Fruit fly (Drosophila melanogaster) whole organism, embryonic: ENCODE results near the gene RpS29.
A peak's percentile ranks its signal among the peaks of the same experiment; 100 is the strongest.

Experiments
- CG10274 ChIP-seq: fragments of 200-800 bp; sonication (Bioruptor generic); optimal IDR thresholded peaks from 3 replicates; lab custom pipeline; 2017; ENCODE audit warnings: missing biosample characterization, mild to moderate bottlenecking, missing genetic modification characterization
- CG11560 ChIP-seq: fragments of 200-800 bp; sonication (Bioruptor generic); IDR thresholded peaks from 3 replicates; pipeline ENCODE4 v1.3.6; 2022; ENCODE audit warnings: missing biosample characterization, missing genetic modification characterization
- CG12744 ChIP-seq: fragments of 200-800 bp; sonication (Bioruptor generic); optimal IDR thresholded peaks from 2 replicates; lab custom pipeline; 2016; ENCODE audit warnings: missing biosample characterization, missing genetic modification characterization
- CG12942 ChIP-seq: fragments of 200-800 bp; sonication (Bioruptor generic); optimal IDR thresholded peaks from 3 replicates; lab custom pipeline; 2016; ENCODE audit warnings: missing biosample characterization, missing genetic modification characterization
- CG13624 ChIP-seq: fragments of 200-800 bp; sonication (Bioruptor generic); optimal IDR thresholded peaks from 2 replicates; lab custom pipeline; 2016; ENCODE audit warnings: missing biosample characterization, missing genetic modification characterization
- CG16813 ChIP-seq: fragments of 200-800 bp; sonication (Bioruptor generic); IDR thresholded peaks from 3 replicates; pipeline ENCODE4 v1.3.6; 2022; ENCODE audit warnings: missing biosample characterization, missing genetic modification characterization; ENCODE audit not compliant: partially characterized antibody
- CG1792 ChIP-seq: fragments of 200-800 bp; sonication (Bioruptor generic); optimal IDR thresholded peaks from 2 replicates; lab custom pipeline; 2016; ENCODE audit warnings: missing biosample characterization, missing genetic modification characterization
- CG18262 ChIP-seq: fragments of 200-800 bp; optimal IDR thresholded peaks from 3 replicates; lab custom pipeline; 2019; ENCODE audit warnings: missing biosample characterization, mild to moderate bottlenecking, missing genetic modification characterization, moderate library complexity
- CG3163 ChIP-seq: fragments of 200-800 bp; sonication (Bioruptor generic); optimal IDR thresholded peaks from 3 replicates; lab custom pipeline; 2016; ENCODE audit warnings: missing biosample characterization, missing genetic modification characterization
- CG34224 ChIP-seq: fragments of 200-800 bp; sonication (Bioruptor generic); IDR thresholded peaks from 3 replicates; pipeline ENCODE4 v1.3.6; 2022; ENCODE audit warnings: missing biosample characterization, missing genetic modification characterization; ENCODE audit not compliant: partially characterized antibody
- CG4617 ChIP-seq: fragments of 200-800 bp; sonication (Bioruptor generic); optimal IDR thresholded peaks from 3 replicates; lab custom pipeline; 2016; ENCODE audit warnings: missing biosample characterization, missing genetic modification characterization, borderline replicate concordance
- CG7357 ChIP-seq: fragments of 200-800 bp; sonication (Bioruptor generic); IDR thresholded peaks from 3 replicates; pipeline ENCODE4 v1.3.6; 2022; ENCODE audit warnings: missing biosample characterization, missing genetic modification characterization
- CG7987 ChIP-seq: fragments of 200-800 bp; sonication (Bioruptor generic); optimal IDR thresholded peaks from 2 replicates; lab custom pipeline; 2018; ENCODE audit warnings: missing biosample characterization, mild to moderate bottlenecking, missing genetic modification characterization, moderate library complexity
- CG8478 ChIP-seq: fragments of >200 bp; optimal IDR thresholded peaks from 2 replicates; lab custom pipeline; 2018
- CG8924 ChIP-seq: fragments of 200-800 bp; optimal IDR thresholded peaks from 3 replicates; lab custom pipeline; 2019; ENCODE audit warnings: missing biosample characterization, mild to moderate bottlenecking, missing genetic modification characterization, moderate library complexity
- CHES-1-like ChIP-seq: fragments of 200-800 bp; sonication (Bioruptor generic); optimal IDR thresholded peaks from 2 replicates; lab custom pipeline; 2016; ENCODE audit warnings: missing biosample characterization, missing genetic modification characterization
- D19B ChIP-seq: fragments of 200-800 bp; sonication (Bioruptor generic); optimal IDR thresholded peaks from 2 replicates; lab custom pipeline; 2017; ENCODE audit warnings: missing biosample characterization, mild to moderate bottlenecking, missing genetic modification characterization
- Dek ChIP-seq: fragments of 200-800 bp; sonication (Bioruptor generic); optimal IDR thresholded peaks from 3 replicates; lab custom pipeline; 2019; ENCODE audit warnings: missing biosample characterization, mild to moderate bottlenecking, missing genetic modification characterization, moderate library complexity
- ERR ChIP-seq: fragments of 200-800 bp; sonication (Bioruptor generic); optimal IDR thresholded peaks from 2 replicates; lab custom pipeline; 2016; ENCODE audit warnings: missing biosample characterization, missing genetic modification characterization
- Ets97D ChIP-seq: fragments of 200-800 bp; sonication (Bioruptor generic); optimal IDR thresholded peaks from 3 replicates; lab custom pipeline; 2016; ENCODE audit warnings: missing biosample characterization, missing genetic modification characterization
- Fer2 ChIP-seq: fragments of 200-800 bp; sonication (Bioruptor generic); optimal IDR thresholded peaks from 2 replicates; lab custom pipeline; 2018; ENCODE audit warnings: missing biosample characterization, mild to moderate bottlenecking, missing genetic modification characterization, moderate library complexity
- Gsc ChIP-seq: fragments of 200-800 bp; sonication (Bioruptor generic); IDR thresholded peaks from 2 replicates; pipeline ENCODE4 v1.3.6; 2022; ENCODE audit warnings: missing biosample characterization, missing genetic modification characterization
- MTF-1 ChIP-seq: fragments of 200-800 bp; sonication (Bioruptor generic); optimal IDR thresholded peaks from 2 replicates; lab custom pipeline; 2018; ENCODE audit warnings: missing biosample characterization, mild to moderate bottlenecking, missing genetic modification characterization, borderline replicate concordance
- Myb ChIP-seq: fragments of 200-800 bp; sonication (Bioruptor generic); optimal IDR thresholded peaks from 2 replicates; lab custom pipeline; 2016; ENCODE audit warnings: missing biosample characterization, missing genetic modification characterization
- Nf-YC ChIP-seq: fragments of 200-800 bp; optimal IDR thresholded peaks from 3 replicates; lab custom pipeline; 2019; ENCODE audit warnings: missing biosample characterization, mild to moderate bottlenecking, missing genetic modification characterization, moderate library complexity
- Sin3A ChIP-seq: fragments of >200 bp; optimal IDR thresholded peaks from 2 replicates; lab custom pipeline; 2018
- Taf1 ChIP-seq: fragments of 200-800 bp; sonication (Bioruptor generic); IDR thresholded peaks from 2 replicates; pipeline ENCODE4 v1.3.6; 2022; ENCODE audit warnings: missing biosample characterization, missing genetic modification characterization
- ase ChIP-seq: fragments of 200-800 bp; sonication (Bioruptor generic); IDR thresholded peaks from 3 replicates; pipeline ENCODE4 v1.3.6; 2022; ENCODE audit warnings: missing biosample characterization, missing genetic modification characterization
- ato ChIP-seq: fragments of 200-800 bp; sonication (Bioruptor generic); IDR thresholded peaks from 2 replicates; pipeline ENCODE4 v1.3.6; 2022; ENCODE audit warnings: missing biosample characterization, missing genetic modification characterization; ENCODE audit not compliant: partially characterized antibody
- br ChIP-seq: fragments of >200 bp; optimal IDR thresholded peaks from 2 replicates; lab custom pipeline; 2017
- cato ChIP-seq: fragments of 200-800 bp; sonication (Bioruptor generic); optimal IDR thresholded peaks from 2 replicates; lab custom pipeline; 2016; ENCODE audit warnings: missing biosample characterization, missing genetic modification characterization, borderline replicate concordance
- chif ChIP-seq, 2 experiments: fragments of 200-800 bp; sonication (Bioruptor generic); optimal IDR thresholded peaks; 3 replicates each; lab custom pipeline; 2016; ENCODE audit warnings: missing biosample characterization in 2 of 2, missing genetic modification characterization in 2 of 2
- croc ChIP-seq: fragments of 200-800 bp; sonication (Bioruptor generic); conservative IDR thresholded peaks from 3 replicates; pipeline ENCODE4 v1.3.6; 2022; ENCODE audit warnings: missing biosample characterization, missing genetic modification characterization
- dan ChIP-seq: fragments of 200-800 bp; sonication (Bioruptor generic); IDR thresholded peaks from 2 replicates; pipeline ENCODE4 v1.3.6; 2022; ENCODE audit warnings: missing biosample characterization, missing genetic modification characterization
- dysf ChIP-seq: fragments of 200-800 bp; sonication (Bioruptor generic); IDR thresholded peaks from 3 replicates; pipeline ENCODE4 v1.3.6; 2022; ENCODE audit warnings: missing biosample characterization, missing genetic modification characterization
- emc ChIP-seq: fragments of 200-800 bp; sonication (Bioruptor generic); optimal IDR thresholded peaks from 2 replicates; lab custom pipeline; 2016; ENCODE audit warnings: missing biosample characterization, missing genetic modification characterization
- fd96Cb ChIP-seq: fragments of 200-800 bp; sonication (Bioruptor generic); optimal IDR thresholded peaks from 2 replicates; lab custom pipeline; 2018; ENCODE audit warnings: missing biosample characterization, mild to moderate bottlenecking, missing genetic modification characterization, moderate library complexity
- gcm ChIP-seq: fragments of 200-800 bp; sonication (Bioruptor generic); optimal IDR thresholded peaks from 2 replicates; lab custom pipeline; 2019; ENCODE audit warnings: missing biosample characterization, mild to moderate bottlenecking, missing genetic modification characterization, moderate library complexity
- hkb ChIP-seq, 2 experiments: fragments of 200-800 bp in 1 of 2; fragments of >200 bp in 1 of 2; sonication (Bioruptor generic) in 1 of 2; IDR thresholded peaks in 1 of 2; optimal IDR thresholded peaks in 1 of 2; 2 replicates each; pipeline versions ENCODE4 v1.3.6 to Lab custom; 2017 to 2022; ENCODE audit warnings: missing biosample characterization in 1 of 2, missing genetic modification characterization in 1 of 2
- inv ChIP-seq: fragments of 200-800 bp; sonication (Bioruptor generic); IDR thresholded peaks from 2 replicates; pipeline ENCODE4 v1.3.6; 2022; ENCODE audit warnings: missing biosample characterization, missing genetic modification characterization; ENCODE audit not compliant: partially characterized antibody
- jing ChIP-seq: fragments of 200-800 bp; sonication (Bioruptor generic); optimal IDR thresholded peaks from 2 replicates; lab custom pipeline; 2018; ENCODE audit warnings: missing biosample characterization, mild to moderate bottlenecking, missing genetic modification characterization
- mirr ChIP-seq: fragments of 200-800 bp; sonication (Bioruptor generic); optimal IDR thresholded peaks from 3 replicates; lab custom pipeline; 2018; ENCODE audit warnings: missing biosample characterization, mild to moderate bottlenecking, missing genetic modification characterization
- pfk ChIP-seq: fragments of 200-800 bp; sonication (Bioruptor generic); optimal IDR thresholded peaks from 2 replicates; lab custom pipeline; 2018; ENCODE audit warnings: missing biosample characterization, mild to moderate bottlenecking, missing genetic modification characterization, moderate library complexity
- pho ChIP-seq: fragments of 200-800 bp; sonication (Bioruptor generic); optimal IDR thresholded peaks from 2 replicates; lab custom pipeline; 2016; ENCODE audit warnings: missing biosample characterization, missing genetic modification characterization
- rib ChIP-seq: fragments of 200-800 bp; sonication (Bioruptor generic); IDR thresholded peaks from 2 replicates; pipeline ENCODE4 v1.3.6; 2022; ENCODE audit warnings: missing biosample characterization, missing genetic modification characterization
- sens ChIP-seq: fragments of 200-800 bp; sonication (Bioruptor generic); peaks from one replicate; lab custom pipeline; 2016; ENCODE audit warnings: missing biosample characterization, missing genetic modification characterization
- sr ChIP-seq: fragments of 200-800 bp; sonication (Bioruptor generic); IDR thresholded peaks from 3 replicates; pipeline ENCODE4 v1.3.6; 2022; ENCODE audit warnings: missing biosample characterization, missing genetic modification characterization
- trh ChIP-seq: fragments of 200-800 bp; sonication (Bioruptor generic); optimal IDR thresholded peaks from 2 replicates; lab custom pipeline; 2016; ENCODE audit warnings: missing biosample characterization, missing genetic modification characterization
- unc-4 ChIP-seq: fragments of 200-800 bp; sonication (Bioruptor generic); IDR thresholded peaks from 2 replicates; pipeline ENCODE4 v1.3.6; 2022; ENCODE audit warnings: missing biosample characterization, missing genetic modification characterization; ENCODE audit not compliant: partially characterized antibody
- vnd ChIP-seq: fragments of 200-800 bp; sonication (Bioruptor generic); IDR thresholded peaks from 3 replicates; pipeline ENCODE4 v1.3.6; 2022; ENCODE audit warnings: missing biosample characterization, missing genetic modification characterization; ENCODE audit not compliant: partially characterized antibody

Gene RpS29

dm6 chr3R:9808946-9809545 is 31.2 kb downstream of the RpS29 start, which contains the start of gene FBXO11 (continued):
- TF ChIP-seq CG18262 (tag; lab: Kevin White, UChicago) (no peak), CG8924 (tag; lab: Kevin White, UChicago) (peak; percentile 89), CG12942 (GFP tag; lab: Kevin White, UChicago) (no peak), MTF-1 (GFP tag; lab: Kevin White, UChicago) (no peak), unc-4 (peak; percentile 65), dysf (GFP tag; lab: Robert Waterston, UW) (no peak), Taf1 (GFP tag; lab: Robert Waterston, UW) (no peak), CG12744 (GFP tag; lab: Kevin White, UChicago) (no peak), hkb (optimal IDR thresholded peaks at IDR 0.05; lab: Kevin White, UChicago) (peak; percentile 72), hkb (GFP tag; IDR thresholded peaks at IDR 0.05; lab: Robert Waterston, UW) (no peak), rib (GFP tag; lab: Robert Waterston, UW) (no peak), CG8478 (lab: Kevin White, UChicago) (peak; percentile 95), sens (peak; percentile 78), CG11560 (no peak), ase (GFP tag; lab: Robert Waterston, UW) (no peak), CG7357 (GFP tag; lab: Robert Waterston, UW) (no peak), CG34224 (GFP tag; lab: Robert Waterston, UW) (peak; percentile 16; the same call in 1 of the 3 replicates), Sin3A (lab: Kevin White, UChicago) (peak; percentile 72), Dek (tag; lab: Kevin White, UChicago) (no peak), ERR (GFP tag; lab: Kevin White, UChicago) (no peak), CG1792 (GFP tag; lab: Kevin White, UChicago) (no peak), CG3163 (GFP tag; lab: Kevin White, UChicago) (peak; percentile 11), Myb (GFP tag; lab: Kevin White, UChicago) (peak; percentile 30), mirr (no peak), CHES-1-like (GFP tag; lab: Kevin White, UChicago) (peak; percentile 58), D19B (no peak), gcm (peak; percentile 7), sr (GFP tag; lab: Robert Waterston, UW) (no peak), emc (GFP tag; lab: Kevin White, UChicago) (no peak), croc (GFP tag; lab: Robert Waterston, UW) (no peak), pho (no peak), br (lab: Kevin White, UChicago) (no peak), Ets97D (GFP tag; lab: Kevin White, UChicago) (peak; percentile 49), CG7987 (GFP tag; lab: Kevin White, UChicago) (peak; percentile 12), dan (GFP tag; lab: Robert Waterston, UW) (no peak), CG4617 (GFP tag; lab: Kevin White, UChicago) (peak; percentile 100), trh (GFP tag; lab: Kevin White, UChicago) (no peak), jing (GFP tag; lab: Kevin White, UChicago) (no peak), fd96Cb (tag; lab: Kevin White, UChicago) (no peak), CG10274 (GFP tag; lab: Kevin White, UChicago) (no peak), Nf-YC (tag; lab: Kevin White, UChicago) (peak; percentile 90), CG13624 (GFP tag; lab: Kevin White, UChicago) (peak; percentile 25), pfk (no peak), vnd (GFP tag; lab: Robert Waterston, UW) (0 out of 3 replicates have a peak, but pooled peaks have one; percentile 24), inv (peak; percentile 27; the same call in 1 of the 2 replicates), Fer2 (no peak), ato (GFP tag; lab: Robert Waterston, UW) (0 out of 2 replicates have a peak, but pooled peaks have one; percentile 6), CG16813 (GFP tag; lab: Robert Waterston, UW) (peak; percentile 18; the same call in 1 of the 3 replicates), Gsc (GFP tag; lab: Robert Waterston, UW) (no peak), chif (GFP tag; optimal IDR thresholded peaks at IDR 0.05; lab: Kevin White, UChicago) (no peak), cato (no peak)
